Worm (Caenorhabditis elegans): ENCODE data around the gene spp-2.

DNA sequence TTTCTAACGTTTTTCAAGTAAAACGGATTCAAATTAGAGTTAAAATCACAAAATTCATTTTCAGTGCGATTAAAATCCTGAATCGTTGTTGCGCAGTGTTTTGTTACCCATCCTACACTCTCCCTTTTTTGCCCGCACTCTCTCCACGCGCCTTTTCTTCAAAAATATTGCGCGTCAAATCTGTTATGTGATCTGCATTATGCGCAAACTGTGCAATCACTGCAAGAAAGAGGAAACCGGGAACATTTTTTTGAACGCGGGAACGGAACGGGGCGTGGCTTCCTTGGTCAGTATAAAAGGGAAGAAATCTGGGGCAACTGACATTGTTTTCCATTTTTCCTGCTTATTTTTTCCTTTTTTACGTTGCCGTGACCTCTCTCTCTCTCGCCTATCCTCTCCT, 23.8 kb upstream of the spp-2 start:
- TF ChIP-seq sea-1 (GFP tag; conservative IDR thresholded peaks at IDR 0.05), result no peak
- no peak for TF ChIP-seq B0310.2 (tag; optimal IDR thresholded peaks at IDR 0.05)
- TF ChIP-seq pes-1 (GFP tag; IDR thresholded peaks at IDR 0.05), result no peak
- no peak for TF ChIP-seq aly-1 (tag; optimal IDR thresholded peaks at IDR 0.05)
- peak; percentile 53 for TF ChIP-seq ama-1 (optimal IDR thresholded peaks at IDR 0.05)
- no peak for TF ChIP-seq hmbx-1 (tag; optimal IDR thresholded peaks at IDR 0.05)
- TF ChIP-seq ceh-36 (tag; optimal IDR thresholded peaks at IDR 0.05), result no peak
- no peak for TF ChIP-seq hnd-1 (tag; optimal IDR thresholded peaks at IDR 0.05)
- TF ChIP-seq ets-7 (tag; optimal IDR thresholded peaks at IDR 0.05), result no peak
- TF ChIP-seq F13C5.2 (tag; optimal IDR thresholded peaks at IDR 0.05), result no peak
- TF ChIP-seq flt-1 (GFP tag; IDR thresholded peaks at IDR 0.05), result no peak
